Worm (Caenorhabditis elegans): Measurements from ENCODE around the gene nlr-1.
A peak's percentile ranks its signal among the peaks of the same experiment; 100 is the strongest.
"Not testable (repeated sequence)": the region's sequence is repeated elsewhere in the genome, so short reads cannot be mapped to it uniquely, and the experiment has no call there.

The nlr-1 gene

DNA sequence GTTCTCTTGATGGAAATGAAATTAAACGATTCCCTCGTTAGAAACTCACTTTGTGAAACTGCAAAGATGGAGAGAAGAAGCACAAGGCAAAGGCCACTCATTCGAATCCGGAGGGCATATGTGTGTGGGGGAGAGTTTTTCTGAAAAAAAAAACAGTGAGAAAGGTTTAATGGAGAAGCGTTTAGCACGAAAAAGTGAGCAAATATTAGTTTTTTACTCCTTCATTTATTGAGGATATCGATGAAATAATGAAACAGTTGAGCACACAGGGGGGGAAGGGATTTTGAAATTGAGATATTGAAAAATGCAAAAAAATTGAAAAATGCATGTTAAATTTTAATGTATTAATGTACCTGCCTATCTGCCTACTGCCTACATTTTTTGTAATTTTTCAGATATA is at the start of gene nlr-1:
Gene nlr-1, minus strand, starts transcription at position 101 of the 400 bp plus-strand sequence.
- TF ChIP-seq elt-3 (tag; optimal IDR thresholded peaks at IDR 0.05); nhr-47 (tag; optimal IDR thresholded peaks at IDR 0.05); ces-1 (GFP tag; optimal IDR thresholded peaks at IDR 0.05): not testable (repeated sequence)

DNA sequence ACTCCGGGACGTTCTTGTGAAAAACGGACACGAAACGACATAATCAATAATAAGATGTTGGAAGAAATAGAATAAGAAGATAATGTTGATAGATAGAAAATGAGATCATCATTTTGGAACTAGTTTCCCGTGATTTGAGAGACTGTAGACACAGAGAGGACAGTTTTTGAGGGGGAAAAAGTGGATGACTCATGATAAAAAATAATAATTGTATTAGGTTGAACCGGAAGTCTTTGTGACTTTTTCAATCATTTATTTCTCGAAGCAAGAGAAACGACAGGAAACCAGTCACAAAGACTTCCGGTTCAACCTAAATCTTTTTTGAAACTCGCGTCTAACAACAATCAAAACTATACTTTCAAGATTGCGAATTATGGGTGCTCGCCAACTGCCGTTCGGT is 48.9 kb upstream of the nlr-1 start, which contains the start of gene mlt-3:
Gene mlt-3, minus strand, starts transcription at position 101 of the 400 bp plus-strand sequence.
- TF ChIP-seq aly-2 (tag; optimal IDR thresholded peaks at IDR 0.05) (no peak), blmp-1 (tag; optimal IDR thresholded peaks at IDR 0.05) (peak; percentile 21), nhr-47 (tag; optimal IDR thresholded peaks at IDR 0.05) (no peak), nhr-85 (tag) (peak; percentile 20), ces-1 (GFP tag; optimal IDR thresholded peaks at IDR 0.05) (no peak)

DNA sequence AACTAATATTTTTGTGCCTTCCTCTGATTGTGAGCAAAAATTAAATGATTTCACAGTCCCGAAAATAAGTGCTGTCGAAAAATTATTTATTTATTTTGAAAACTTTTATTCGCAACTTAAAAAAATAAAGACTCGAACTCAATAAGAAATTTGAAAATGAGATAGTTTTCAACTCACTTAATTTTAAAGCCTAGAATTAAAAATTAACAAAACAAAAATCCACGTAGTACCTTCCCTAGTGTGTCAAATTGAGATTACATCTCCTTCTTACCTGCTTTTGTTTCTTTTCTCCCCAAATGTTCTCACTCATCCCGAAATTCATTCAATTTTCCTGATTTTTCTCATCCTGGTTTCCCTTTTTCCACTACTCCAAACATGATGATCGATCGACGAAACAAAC is 41.2 kb upstream of the nlr-1 start, which contains the start of gene F35G2.5:
Gene F35G2.5, plus strand, starts transcription at position 301 of the 400 bp plus-strand sequence.
- no peak for TF ChIP-seq lir-3 (tag; optimal IDR thresholded peaks at IDR 0.05; ENCODE audit: poor library complexity)
- no peak for TF ChIP-seq nhr-237 (tag; optimal IDR thresholded peaks at IDR 0.05)
- TF ChIP-seq nhr-11 (tag; optimal IDR thresholded peaks at IDR 0.05): no peak
- no peak for TF ChIP-seq blmp-1 (tag; optimal IDR thresholded peaks at IDR 0.05)
- no peak for TF ChIP-seq C16A3.4 (tag; optimal IDR thresholded peaks at IDR 0.05)
- no peak for TF ChIP-seq hlh-4 (tag; optimal IDR thresholded peaks at IDR 0.05)
- TF ChIP-seq nhr-47 (tag; optimal IDR thresholded peaks at IDR 0.05): no peak

DNA sequence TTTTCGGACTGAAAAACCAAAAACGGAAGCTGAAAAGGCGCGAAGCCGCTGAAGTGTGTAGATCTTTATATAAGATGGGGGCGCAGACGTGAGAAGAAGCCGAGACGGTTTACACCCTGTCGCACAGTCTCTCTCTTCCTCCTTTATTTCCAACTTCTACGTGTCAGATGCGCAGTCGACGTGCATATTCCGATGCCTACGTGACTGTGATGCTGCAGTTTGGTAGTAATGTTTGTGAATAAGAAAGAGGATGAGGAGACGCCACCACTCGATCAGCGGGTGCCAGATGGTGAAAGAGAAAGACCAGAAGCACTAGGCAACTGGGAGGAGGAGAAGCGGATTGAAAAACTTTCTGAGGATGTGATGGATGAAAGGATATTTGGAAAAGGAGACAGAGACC is 40.1 kb upstream of the nlr-1 start:
- no peak for TF ChIP-seq lin-35 (GFP tag; optimal IDR thresholded peaks at IDR 0.05)
- peak; percentile 27 for TF ChIP-seq blmp-1 (tag; optimal IDR thresholded peaks at IDR 0.05)

DNA sequence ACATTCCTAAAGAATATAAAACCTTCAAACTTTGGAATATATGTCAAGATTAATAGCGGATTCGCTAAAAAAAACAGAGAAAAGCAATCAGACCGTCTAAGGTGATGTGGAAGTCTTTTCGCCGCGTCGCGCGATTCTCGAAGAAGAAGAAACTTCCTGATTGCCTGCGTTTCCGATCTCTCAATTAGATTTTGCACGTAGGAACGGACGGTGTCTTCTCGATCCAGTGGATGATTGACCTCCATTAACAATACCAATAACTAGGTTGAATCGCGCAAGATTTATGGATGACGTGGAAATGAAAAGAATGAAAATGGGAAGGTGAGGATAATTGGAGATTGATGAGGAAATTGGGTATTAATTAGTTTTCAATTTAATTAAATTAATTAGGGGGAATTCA is 39.0 kb upstream of the nlr-1 start:
- TF ChIP-seq ztf-11 (tag; optimal IDR thresholded peaks at IDR 0.05) (no peak), efl-1 (optimal IDR thresholded peaks at IDR 0.05) (no peak), efl-1 (GFP tag; optimal IDR thresholded peaks at IDR 0.05 in 1 of 2) (peak in 1 of 2 experiments; percentile 17), ets-5 (GFP tag; IDR thresholded peaks at IDR 0.05) (no peak), ces-1 (GFP tag; optimal IDR thresholded peaks at IDR 0.05) (no peak), unc-30 (tag; optimal IDR thresholded peaks at IDR 0.05) (no peak), blmp-1 (tag; optimal IDR thresholded peaks at IDR 0.05) (peak; percentile 83), mdl-1 (tag; optimal IDR thresholded peaks at IDR 0.05) (no peak), irx-1 (tag; optimal IDR thresholded peaks at IDR 0.05) (no peak), elt-3 (tag; optimal IDR thresholded peaks at IDR 0.05) (peak in 1 of 6 experiments; percentile 59), mep-1 (tag; optimal IDR thresholded peaks at IDR 0.05) (peak; percentile 3), lin-13 (GFP tag; optimal IDR thresholded peaks at IDR 0.05) (no peak), pax-3 (tag; optimal IDR thresholded peaks at IDR 0.05) (no peak), lin-14 (GFP tag; optimal IDR thresholded peaks at IDR 0.05) (no peak), pqm-1 (tag; optimal IDR thresholded peaks at IDR 0.05) (no peak), nhr-76 (tag; optimal IDR thresholded peaks at IDR 0.05) (no peak), nhr-85 (tag) (peak; percentile 73), pag-3 (tag; optimal IDR thresholded peaks at IDR 0.05; ENCODE audit: borderline replicate concordance, insufficient read depth) (no peak)

DNA sequence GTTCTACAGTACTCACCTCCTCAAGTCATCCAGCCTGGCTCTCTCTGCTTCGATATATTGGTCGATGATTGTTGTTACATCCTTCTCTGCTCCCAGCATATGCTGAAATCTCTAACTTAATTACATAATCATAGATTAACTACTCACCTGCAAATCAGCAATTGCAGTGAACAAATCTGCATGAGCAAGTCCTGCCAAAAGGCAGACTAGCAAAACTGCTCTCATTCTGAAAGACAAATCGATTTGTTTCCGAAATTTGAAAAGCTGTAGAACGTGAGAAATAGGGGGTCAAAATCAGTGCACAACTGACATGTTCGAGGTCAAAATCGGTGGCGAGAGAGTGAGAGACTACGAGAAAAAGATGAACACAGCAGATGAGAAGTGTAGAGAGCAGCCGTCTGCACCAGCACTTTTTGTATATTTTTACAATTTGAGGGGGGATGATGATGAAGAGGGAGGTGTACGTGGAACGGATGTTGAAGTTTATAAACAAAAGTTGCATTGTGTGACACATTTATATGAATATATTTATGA is 37.7 kb upstream of the nlr-1 start, which contains the start of gene phy-2:
Gene phy-2, minus strand, starts transcription at position 226 of the 534 bp plus-strand sequence.
- TF ChIP-seq lin-14 (GFP tag; optimal IDR thresholded peaks at IDR 0.05) (peak; percentile 46), efl-1 (optimal IDR thresholded peaks at IDR 0.05) (no peak), efl-1 (GFP tag; optimal IDR thresholded peaks at IDR 0.05 in 1 of 2) (peak in 1 of 2 experiments; percentile 72), mep-1 (tag; optimal IDR thresholded peaks at IDR 0.05) (no peak), elt-2 (tag; optimal IDR thresholded peaks at IDR 0.05) (no peak), lin-15B (tag; optimal IDR thresholded peaks at IDR 0.05) (no peak), vab-15 (tag; optimal IDR thresholded peaks at IDR 0.05) (no peak), mdl-1 (tag; optimal IDR thresholded peaks at IDR 0.05) (no peak)

All from whole organism, L1 larva.